Worm (Caenorhabditis elegans): ENCODE data around the gene sulp-7.

The sulp-7 gene

ce11 chrX:11103173-11103572 is 22.7 kb downstream of the sulp-7 start:
- no peak for TF ChIP-seq unc-62 (GFP tag; optimal IDR thresholded peaks at IDR 0.05)

DNA sequence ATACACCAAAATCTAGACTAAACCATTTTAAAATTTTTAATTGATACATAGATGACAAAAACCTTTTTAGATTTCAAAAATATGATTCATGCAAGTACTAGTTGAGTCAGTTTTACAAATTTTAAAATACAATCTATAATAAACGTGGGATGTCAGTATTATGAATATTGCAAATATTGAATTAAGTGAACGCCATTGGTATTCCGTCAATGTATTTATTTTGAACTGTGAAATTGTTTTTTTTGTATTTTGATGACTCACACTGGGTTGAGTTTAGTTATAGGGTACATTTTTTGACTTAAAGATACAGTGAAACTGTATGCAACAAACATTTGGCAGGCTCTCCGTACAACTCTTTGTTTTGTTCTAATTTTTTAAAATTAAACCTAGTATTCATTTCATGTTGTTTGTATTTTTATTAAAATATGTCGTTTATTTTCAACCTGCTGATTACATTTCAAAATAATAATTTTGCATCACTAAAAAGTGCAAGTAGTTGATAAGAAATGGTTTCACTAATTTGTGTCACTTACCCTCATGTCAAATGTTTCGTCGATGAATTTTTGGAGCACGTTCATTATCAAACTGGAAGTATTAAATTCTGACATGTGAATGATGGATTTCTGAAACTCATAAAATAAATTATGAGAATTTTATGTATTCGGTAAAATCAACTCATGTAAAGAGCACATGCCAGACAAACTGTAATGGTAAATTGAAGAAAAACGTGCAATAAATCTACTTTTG is 24.6 kb downstream of the sulp-7 start, which contains the start of gene W02H3.1:
TSS of gene W02H3.1 (minus strand) at position 578 of the 747 bp plus-strand sequence.
- no peak for TF ChIP-seq unc-62 (GFP tag; optimal IDR thresholded peaks at IDR 0.05)

DNA sequence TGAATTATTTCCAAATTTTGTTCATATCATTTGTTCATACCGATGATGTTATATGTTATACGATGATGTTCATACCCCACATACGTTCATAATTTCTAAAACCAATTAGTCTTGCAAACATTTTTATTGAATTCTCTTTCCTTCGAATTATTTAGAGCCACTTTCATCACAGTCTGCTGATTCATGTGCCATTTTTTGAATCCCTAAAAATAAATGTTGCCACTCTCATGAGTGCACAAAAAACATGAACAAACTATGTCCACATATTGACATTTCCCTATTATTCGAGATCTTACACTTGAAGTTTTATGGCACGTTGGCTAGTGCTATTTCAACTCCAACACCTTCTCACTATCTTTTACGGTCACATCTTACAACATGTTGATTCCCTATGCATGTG is 26.6 kb downstream of the sulp-7 start, which contains the start of gene clc-17:
TSS of gene clc-17 (plus strand) at position 301 of the 400 bp plus-strand sequence.
- TF ChIP-seq unc-62 (GFP tag; optimal IDR thresholded peaks at IDR 0.05) = no peak

DNA sequence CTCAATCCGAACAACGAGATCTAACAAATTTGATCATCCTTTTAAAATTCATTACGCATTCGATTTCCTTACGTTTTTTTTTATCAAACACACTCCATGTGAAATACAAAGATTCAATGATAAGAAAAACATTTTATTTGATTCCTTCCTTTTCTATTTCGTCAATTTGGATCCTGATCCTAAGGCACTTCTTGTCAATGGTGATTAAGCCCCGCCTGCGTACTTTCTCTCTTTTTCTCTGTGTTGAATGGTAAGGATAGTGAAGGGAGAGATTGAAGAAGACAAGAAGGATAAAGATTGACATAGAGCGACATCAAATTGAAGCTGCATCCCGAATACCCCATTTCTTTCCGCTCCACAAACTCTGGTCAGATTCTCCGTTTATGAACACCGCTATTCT is 28.7 kb downstream of the sulp-7 start, which contains the start of gene grd-1:
TSS of gene grd-1 (plus strand) at position 241 of the 400 bp plus-strand sequence.
- no peak for TF ChIP-seq unc-62 (GFP tag; optimal IDR thresholded peaks at IDR 0.05)

- no peak for TF ChIP-seq unc-62 (GFP tag; optimal IDR thresholded peaks at IDR 0.05)
Measured at ce11 chrX:11114420-11114819, 33.9 kb downstream of the sulp-7 start.

DNA sequence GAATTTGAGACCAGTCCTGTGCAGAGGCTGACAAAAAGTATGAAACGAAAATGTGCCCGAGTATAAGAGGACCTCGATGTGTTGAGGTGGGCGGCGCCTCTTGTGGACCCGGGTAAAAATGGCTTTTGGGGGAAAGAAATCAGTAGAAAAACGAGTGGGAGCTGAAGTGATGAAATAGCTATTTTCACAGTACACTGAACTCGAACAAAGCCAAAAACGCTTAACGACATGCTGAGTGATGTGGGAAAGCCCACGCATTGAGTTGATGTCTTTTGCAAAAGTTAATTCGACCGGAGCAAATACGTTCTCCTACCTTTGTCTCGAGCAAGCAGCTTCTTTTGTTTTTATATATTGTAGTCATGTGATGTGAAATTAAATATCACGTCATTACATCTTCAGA is 36.2 kb downstream of the sulp-7 start, which contains the start of gene nlp-66:
TSS of gene nlp-66 (minus strand) at position 101 of the 400 bp plus-strand sequence.
- TF ChIP-seq unc-62 (GFP tag; optimal IDR thresholded peaks at IDR 0.05) = no peak

ce11 chrX:11120808-11121207 is 40.3 kb downstream of the sulp-7 start, which contains the start of gene R08B4.3:
Gene R08B4.3, minus strand, starts transcription at chrX:11121005.
- TF ChIP-seq unc-62 (GFP tag; optimal IDR thresholded peaks at IDR 0.05) = no peak

DNA sequence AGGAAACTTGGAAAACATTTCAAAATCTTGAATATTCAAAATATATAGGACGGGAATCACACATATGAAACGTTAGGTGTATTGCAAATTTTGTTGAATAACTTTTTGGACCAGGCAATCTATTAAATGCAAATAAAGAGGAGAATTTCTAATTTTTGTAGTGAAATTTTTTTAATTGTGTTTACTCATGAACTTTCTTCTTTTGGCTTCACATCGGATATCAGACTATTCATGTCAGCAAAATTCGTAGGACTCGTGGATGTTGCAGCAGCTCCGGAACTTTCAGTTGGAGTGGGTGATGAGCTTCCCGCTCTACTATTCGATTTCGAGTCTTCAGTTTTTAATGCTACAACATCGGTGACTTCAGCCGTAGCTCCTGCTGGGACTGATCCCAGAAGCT is 41.9 kb downstream of the sulp-7 start:
- TF ChIP-seq unc-62 (GFP tag; optimal IDR thresholded peaks at IDR 0.05) = no peak

ce11 chrX:11123998-11124397 is 43.5 kb downstream of the sulp-7 start:
- TF ChIP-seq unc-62 (GFP tag; optimal IDR thresholded peaks at IDR 0.05) = no peak

ce11 chrX:11125520-11125919 is 45.0 kb downstream of the sulp-7 start, which contains the start of gene alr-1:
Gene alr-1, minus strand, starts transcription at chrX:11125620.
- no peak for TF ChIP-seq unc-62 (GFP tag; optimal IDR thresholded peaks at IDR 0.05)

DNA sequence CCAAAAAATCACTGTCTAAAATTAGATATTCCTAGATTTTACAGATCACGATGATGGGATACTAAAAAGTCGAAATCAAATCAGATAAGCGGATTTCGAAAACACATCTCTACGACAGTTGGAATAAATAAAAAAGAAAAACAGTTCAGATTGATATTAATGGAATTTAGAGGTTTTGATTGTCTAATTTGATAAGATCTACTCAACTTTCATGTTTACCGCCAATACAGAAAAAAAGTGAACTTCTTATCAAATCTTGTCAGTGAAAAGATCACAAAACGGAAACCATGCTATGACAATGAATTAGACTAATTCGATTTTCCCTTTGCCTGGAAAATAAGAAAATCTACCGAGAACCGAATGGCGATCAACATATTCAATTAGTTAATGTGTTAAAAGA is 45.8 kb downstream of the sulp-7 start:
- no peak for TF ChIP-seq unc-62 (GFP tag; optimal IDR thresholded peaks at IDR 0.05)

ce11 chrX:11132260-11132659 is 51.8 kb downstream of the sulp-7 start:
- no peak for TF ChIP-seq unc-62 (GFP tag; optimal IDR thresholded peaks at IDR 0.05)

ce11 chrX:11134750-11135394 is 54.4 kb downstream of the sulp-7 start:
- no peak for TF ChIP-seq unc-62 (GFP tag; optimal IDR thresholded peaks at IDR 0.05)

DNA sequence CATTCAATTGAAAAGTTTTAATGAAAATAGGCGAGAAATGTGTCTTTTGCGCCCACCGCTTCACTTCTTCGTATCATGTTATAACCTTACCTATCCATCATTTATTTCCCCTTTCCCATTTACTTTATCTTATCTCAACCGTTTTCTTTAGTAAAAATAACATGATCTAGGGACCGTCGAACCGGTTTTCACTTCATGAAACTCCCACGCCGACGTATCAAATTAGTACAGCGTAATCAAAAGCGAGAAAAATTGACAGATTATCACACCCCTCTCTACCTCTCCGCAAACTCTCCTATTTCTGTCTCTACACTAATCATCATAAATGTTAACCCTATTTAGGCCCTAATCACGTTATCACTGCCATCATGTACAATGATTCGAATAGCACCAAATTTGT is 56.5 kb downstream of the sulp-7 start:
- TF ChIP-seq unc-62 (GFP tag; optimal IDR thresholded peaks at IDR 0.05) = no peak
